Worm (Caenorhabditis elegans) whole organism, L4/young adult: ENCODE measurements around the gene C08B6.8.

Source experiments
- dao-5 ChIP-seq: sonication (generic microtip); optimal IDR thresholded peaks from 2 replicates; lab custom pipeline; 2016; ENCODE audit warnings: missing genotype, missing genetic modification characterization, moderate library complexity, missing compliant biosample characterization
- him-1 ChIP-seq: sonication (generic microtip); optimal IDR thresholded peaks from 2 replicates; lab custom pipeline; 2016; ENCODE audit warnings: missing genotype, missing genetic modification reagents, missing genetic modification characterization, missing compliant biosample characterization

ce11 chrV:10183810-10184209 lies 49.4 kb downstream of the C08B6.8 start:
- TF ChIP-seq him-1 (tag; lab: Kevin White, UChicago), result no peak
- TF ChIP-seq dao-5 (tag; lab: Kevin White, UChicago), result no peak
